Worm (Caenorhabditis elegans) whole organism, L1 larva: Measurements from ENCODE around the gene Y26E6A.2.

Experiments used
- C34B4.2 ChIP-seq: sonication (generic microtip); optimal IDR thresholded peaks from 2 replicates; lab custom pipeline; 2017; ENCODE audit warnings: mild to moderate bottlenecking, missing genetic modification characterization, missing compliant biosample characterization
- aha-1 ChIP-seq: fragments of 150-350 bp; optimal IDR thresholded peaks from 2 replicates; lab custom pipeline; 2014; ENCODE audit warnings: missing biosample characterization, missing genetic modification characterization
- aly-2 ChIP-seq: fragments of 150-350 bp; optimal IDR thresholded peaks from 2 replicates; lab custom pipeline; 2014; ENCODE audit warnings: missing biosample characterization, missing genetic modification characterization
- ama-1 ChIP-seq: fragments of 150-350 bp; optimal IDR thresholded peaks from 2 replicates; lab custom pipeline; 2014
- blmp-1 ChIP-seq: fragments of 150-350 bp; optimal IDR thresholded peaks from 2 replicates; lab custom pipeline; 2014; ENCODE audit warnings: missing biosample characterization, missing genetic modification characterization
- ceh-63 ChIP-seq: fragments of 200-800 bp; sonication (Bioruptor generic); optimal IDR thresholded peaks from 2 replicates; lab custom pipeline; 2018; ENCODE audit warnings: mild to moderate bottlenecking, missing genetic modification characterization, missing compliant biosample characterization
- ceh-88 ChIP-seq: fragments of 200-800 bp; sonication (Bioruptor generic); IDR thresholded peaks from 2 replicates; pipeline ENCODE4 v1.3.6; 2022; ENCODE audit warnings: missing genetic modification characterization, missing compliant biosample characterization
- ces-1 ChIP-seq: fragments of 150-350 bp; optimal IDR thresholded peaks from 2 replicates; lab custom pipeline; 2014; ENCODE audit warnings: missing biosample characterization, missing genetic modification reagents, missing genetic modification characterization
- dpl-1 ChIP-seq, 3 experiments: fragments of 150-350 bp in 2 of 3; sonication (generic microtip) in 1 of 3; optimal IDR thresholded peaks; 2 replicates each; lab custom pipeline; 2014 to 2017; ENCODE audit warnings: missing biosample characterization in 3 of 3, missing genetic modification characterization in 3 of 3, missing genetic modification reagents in 3 of 3
- efl-1 ChIP-seq, 4 experiments: fragments of 150-350 bp; optimal IDR thresholded peaks in 3 of 4; peaks in 1 of 4; 1 replicate in 1 of 4; 2 replicates in 3 of 4; lab custom pipeline; 2014; ENCODE audit warnings: missing biosample characterization in 2 of 4, missing genetic modification characterization in 2 of 4, missing genetic modification reagents in 2 of 4
- efl-3 ChIP-seq: fragments of 200-800 bp; sonication (Bioruptor generic); optimal IDR thresholded peaks from 2 replicates; lab custom pipeline; 2018; ENCODE audit warnings: mild to moderate bottlenecking, missing genetic modification characterization, missing compliant biosample characterization
- egl-27 ChIP-seq, 2 experiments: fragments of 150-350 bp in 1 of 2; sonication (generic microtip); optimal IDR thresholded peaks; 3 replicates each; lab custom pipeline; 2017 to 2018; ENCODE audit warnings: missing biosample characterization in 2 of 2, missing genetic modification characterization in 2 of 2, missing genetic modification reagents in 2 of 2
- elt-2 ChIP-seq: sonication (generic microtip); optimal IDR thresholded peaks from 2 replicates; lab custom pipeline; 2016; ENCODE audit warnings: missing genetic modification characterization, mild to moderate bottlenecking, inconsistent platforms, missing compliant biosample characterization, missing genetic modification reagents
- elt-3 ChIP-seq, 6 experiments: fragments of 150-350 bp in 1 of 6; sonication (generic microtip); optimal IDR thresholded peaks; 2 replicates each; lab custom pipeline; 2017 to 2018; ENCODE audit warnings: missing biosample characterization in 6 of 6, missing genetic modification characterization in 6 of 6, inconsistent platforms in 1 of 6
- ets-5 ChIP-seq: fragments of 200-800 bp; sonication (Bioruptor generic); IDR thresholded peaks from 2 replicates; pipeline ENCODE4 v1.3.6; 2022; ENCODE audit warnings: missing genetic modification characterization, missing compliant biosample characterization
- fos-1 ChIP-seq: fragments of 150-350 bp; optimal IDR thresholded peaks from 2 replicates; lab custom pipeline; 2014; ENCODE audit warnings: missing biosample characterization, missing genetic modification characterization
- grh-1 ChIP-seq: fragments of 200-800 bp; sonication (Bioruptor generic); IDR thresholded peaks from 2 replicates; pipeline ENCODE4 v1.3.6; 2022; ENCODE audit warnings: missing genetic modification reagents, missing genetic modification characterization, missing compliant biosample characterization
- hlh-4 ChIP-seq: sonication (generic microtip); optimal IDR thresholded peaks from 2 replicates; lab custom pipeline; 2016; ENCODE audit warnings: mild to moderate bottlenecking, missing genetic modification characterization, missing compliant biosample characterization
- hpl-2 ChIP-seq: fragments of 150-350 bp; optimal IDR thresholded peaks from 2 replicates; lab custom pipeline; 2014; ENCODE audit warnings: missing biosample characterization, missing genetic modification reagents, missing genetic modification characterization
- irx-1 ChIP-seq: sonication (generic microtip); optimal IDR thresholded peaks from 2 replicates; lab custom pipeline; 2016; ENCODE audit warnings: missing genetic modification characterization, missing compliant biosample characterization
- isw-1 ChIP-seq: fragments of 200-800 bp; sonication (Bioruptor generic); IDR thresholded peaks from 2 replicates; pipeline ENCODE4 v1.3.6; 2022; ENCODE audit warnings: missing genetic modification characterization, missing compliant biosample characterization
- jun-1 ChIP-seq: fragments of 150-350 bp; optimal IDR thresholded peaks from 2 replicates; lab custom pipeline; 2014; ENCODE audit warnings: missing biosample characterization, missing genetic modification reagents, missing genetic modification characterization
- lin-13 ChIP-seq: fragments of 150-350 bp; optimal IDR thresholded peaks from 2 replicates; lab custom pipeline; 2014; ENCODE audit warnings: missing biosample characterization, missing genetic modification reagents, missing genetic modification characterization
- lin-14 ChIP-seq: fragments of 200-800 bp; sonication (Bioruptor generic); optimal IDR thresholded peaks from 2 replicates; lab custom pipeline; 2018; ENCODE audit warnings: mild to moderate bottlenecking, missing genetic modification characterization, moderate library complexity, missing compliant biosample characterization
- lin-35 ChIP-seq, 2 experiments: fragments of 150-350 bp; optimal IDR thresholded peaks; 2 replicates each; lab custom pipeline; 2014; ENCODE audit warnings: missing biosample characterization in 2 of 2, missing genetic modification characterization in 2 of 2, missing genetic modification reagents in 2 of 2
- lsy-2 ChIP-seq, 2 experiments: fragments of 150-350 bp; optimal IDR thresholded peaks; 2 replicates each; lab custom pipeline; 2014; ENCODE audit warnings: missing biosample characterization in 2 of 2, missing genetic modification characterization in 2 of 2
- mab-9 ChIP-seq: fragments of 200-800 bp; sonication (Bioruptor generic); IDR thresholded peaks from 2 replicates; pipeline ENCODE4 v1.3.6; 2022; ENCODE audit warnings: missing genetic modification reagents, missing genetic modification characterization, missing compliant biosample characterization
- mdl-1 ChIP-seq, 2 experiments: fragments of 150-350 bp; optimal IDR thresholded peaks; 2 replicates each; lab custom pipeline; 2014 to 2017; ENCODE audit warnings: missing biosample characterization in 2 of 2, missing genetic modification characterization in 2 of 2, inconsistent platforms in 1 of 2
- nhr-20 ChIP-seq: sonication (generic microtip); optimal IDR thresholded peaks from 2 replicates; lab custom pipeline; 2016; ENCODE audit warnings: mild to moderate bottlenecking, missing genetic modification characterization, missing compliant biosample characterization
- nhr-47 ChIP-seq: sonication (generic microtip); optimal IDR thresholded peaks from 2 replicates; lab custom pipeline; 2016; ENCODE audit warnings: mild to moderate bottlenecking, missing genetic modification characterization, moderate library complexity, missing compliant biosample characterization
- nhr-71 ChIP-seq: sonication (generic microtip); optimal IDR thresholded peaks from 2 replicates; lab custom pipeline; 2016; ENCODE audit warnings: mild to moderate bottlenecking, missing genetic modification characterization, moderate library complexity, missing compliant biosample characterization
- nhr-76 ChIP-seq: sonication (generic microtip); optimal IDR thresholded peaks from 2 replicates; lab custom pipeline; 2017; ENCODE audit warnings: missing biosample characterization, missing genetic modification characterization
- nhr-85 ChIP-seq: sonication (generic microtip); peaks from one replicate; lab custom pipeline; 2016; ENCODE audit warnings: missing genetic modification characterization, inconsistent platforms, missing compliant biosample characterization
- nhr-90 ChIP-seq: sonication (generic microtip); optimal IDR thresholded peaks from 2 replicates; lab custom pipeline; 2016; ENCODE audit warnings: mild to moderate bottlenecking, missing genetic modification characterization, missing compliant biosample characterization; ENCODE audit not compliant: poor library complexity
- rnt-1 ChIP-seq: sonication (generic microtip); optimal IDR thresholded peaks from 2 replicates; lab custom pipeline; 2016; ENCODE audit warnings: mild to moderate bottlenecking, missing genetic modification characterization, moderate library complexity, missing compliant biosample characterization
- snu-23 ChIP-seq: sonication (generic microtip); optimal IDR thresholded peaks from 2 replicates; lab custom pipeline; 2016; ENCODE audit warnings: missing genetic modification characterization, missing compliant biosample characterization
- unc-130 ChIP-seq: fragments of 150-350 bp; optimal IDR thresholded peaks from 2 replicates; lab custom pipeline; 2017; ENCODE audit warnings: missing biosample characterization, missing genetic modification characterization, inconsistent platforms
- unc-86 ChIP-seq: sonication (generic microtip); optimal IDR thresholded peaks from 2 replicates; lab custom pipeline; 2016; ENCODE audit warnings: missing genetic modification characterization, missing compliant biosample characterization
- unc-98 ChIP-seq: fragments of 200-800 bp; sonication (Bioruptor generic); IDR thresholded peaks from 2 replicates; pipeline ENCODE4 v1.3.6; 2022; ENCODE audit warnings: missing genetic modification characterization, missing compliant biosample characterization
- ztf-4 ChIP-seq: fragments of 150-350 bp; optimal IDR thresholded peaks from 2 replicates; lab custom pipeline; 2014; ENCODE audit warnings: missing biosample characterization, missing genetic modification characterization

The Y26E6A.2 gene

ce11 chrX:13940287-13940686, 26.1 kb upstream of the Y26E6A.2 start:
- TF ChIP-seq unc-98 (no peak), efl-3 (GFP tag; lab: Kevin White, UChicago) (no peak), nhr-71 (tag; lab: Kevin White, UChicago) (peak; percentile 21), mdl-1 (tag; optimal IDR thresholded peaks at IDR 0.05; lab: Kevin White, UChicago) (no peak), lin-13 (GFP tag; lab: Kevin White, UChicago) (no peak), hlh-4 (no peak), lin-14 (GFP tag; lab: Kevin White, UChicago) (peak; percentile 20), ces-1 (GFP tag; lab: Kevin White, UChicago) (no peak), snu-23 (GFP tag; lab: Kevin White, UChicago) (peak; percentile 10), isw-1 (GFP tag; lab: Robert Waterston, UW) (no peak), dpl-1 (GFP tag; optimal IDR thresholded peaks at IDR 0.05; lab: Kevin White, UChicago) (no peak), aly-2 (no peak), ztf-4 (no peak), grh-1 (GFP tag; lab: Robert Waterston, UW) (no peak), nhr-85 (tag; lab: Kevin White, UChicago) (peak; percentile 81), fos-1 (tag; lab: Kevin White, UChicago) (no peak), efl-1 (optimal IDR thresholded peaks at IDR 0.05; lab: Kevin White, UChicago) (no peak), efl-1 (GFP tag; optimal IDR thresholded peaks at IDR 0.05 in 1 of 2; lab: Kevin White, UChicago) (peak in 1 of 2 experiments; percentile 42), egl-27 (tag; optimal IDR thresholded peaks at IDR 0.05; lab: Kevin White, UChicago) (no peak), rnt-1 (tag; lab: Kevin White, UChicago) (no peak), nhr-20 (tag; lab: Kevin White, UChicago) (peak; percentile 24), nhr-90 (tag; lab: Kevin White, UChicago) (peak; percentile 13), unc-86 (no peak), C34B4.2 (no peak), ceh-88 (GFP tag; lab: Robert Waterston, UW) (no peak), elt-3 (tag; optimal IDR thresholded peaks at IDR 0.05; lab: Kevin White, UChicago) (peak in 2 of 6 experiments; percentile 35 to 40), jun-1 (tag; lab: Kevin White, UChicago) (no peak), ets-5 (no peak), mab-9 (no peak), lin-35 (GFP tag; optimal IDR thresholded peaks at IDR 0.05; lab: Kevin White, UChicago) (peak in 1 of 2 experiments; percentile 38), nhr-76 (tag; lab: Kevin White, UChicago) (no peak), nhr-47 (tag; lab: Kevin White, UChicago) (no peak)

- no peak for TF ChIP-seq elt-2 (tag; lab: Kevin White, UChicago)
- TF ChIP-seq hlh-4: no peak
- TF ChIP-seq nhr-85 (tag; lab: Kevin White, UChicago): peak; percentile 81
- no peak for TF ChIP-seq ces-1 (GFP tag; lab: Kevin White, UChicago)
- TF ChIP-seq nhr-71 (tag; lab: Kevin White, UChicago): peak; percentile 47
- no peak for TF ChIP-seq hpl-2 (GFP tag; lab: Kevin White, UChicago)
- TF ChIP-seq ceh-63 (GFP tag; lab: Kevin White, UChicago): no peak
- TF ChIP-seq lsy-2 (tag; optimal IDR thresholded peaks at IDR 0.05; lab: Kevin White, UChicago): peak in 1 of 2 experiments; percentile 22
- no peak for TF ChIP-seq ztf-4
- TF ChIP-seq aha-1: no peak
- peak; percentile 38 for TF ChIP-seq nhr-20 (tag; lab: Kevin White, UChicago)
- TF ChIP-seq snu-23 (GFP tag; lab: Kevin White, UChicago): peak; percentile 33
- peak; percentile 3 for TF ChIP-seq irx-1 (tag; lab: Kevin White, UChicago)
- peak in 5 of 6 experiments; percentile 53 to 91 (median 80) for TF ChIP-seq elt-3 (tag; optimal IDR thresholded peaks at IDR 0.05; lab: Kevin White, UChicago)
- peak; percentile 19 for TF ChIP-seq lin-14 (GFP tag; lab: Kevin White, UChicago)
- TF ChIP-seq unc-130: no peak
- TF ChIP-seq blmp-1 (tag; lab: Kevin White, UChicago): peak; percentile 56
- no peak for TF ChIP-seq dpl-1 (GFP tag; optimal IDR thresholded peaks at IDR 0.05; lab: Kevin White, UChicago)
- peak in 1 of 2 experiments; percentile 28 for TF ChIP-seq lin-35 (GFP tag; optimal IDR thresholded peaks at IDR 0.05; lab: Kevin White, UChicago)
- no peak for TF ChIP-seq mab-9
- TF ChIP-seq ama-1: no peak
Observed at ce11 chrX:13939388-13939787, 25.2 kb upstream of the Y26E6A.2 start.
